Worm (Caenorhabditis elegans) whole organism, midembryonic: ENCODE results near the gene srz-54.

Experiments used
- T22C8.4 ChIP-seq: fragments of 200-800 bp; sonication (Bioruptor generic); IDR thresholded peaks from 2 replicates; pipeline ENCODE4 v1.3.6; 2022; ENCODE audit warnings: missing genetic modification characterization, missing compliant biosample characterization
- cog-1 ChIP-seq: sonication (generic microtip); optimal IDR thresholded peaks from 2 replicates; lab custom pipeline; 2016; ENCODE audit warnings: missing genetic modification characterization, missing compliant biosample characterization
- flt-1 ChIP-seq: fragments of 200-800 bp; sonication (Bioruptor generic); IDR thresholded peaks from 2 replicates; pipeline ENCODE4 v1.3.6; 2022; ENCODE audit warnings: missing genetic modification characterization, missing compliant biosample characterization
- klf-2 ChIP-seq: fragments of 200-800 bp; sonication (Bioruptor generic); conservative IDR thresholded peaks from 2 replicates; pipeline ENCODE4 v1.3.6; 2022; ENCODE audit warnings: missing genetic modification reagents, missing genetic modification characterization, missing compliant biosample characterization
- med-1 ChIP-seq: sonication (generic microtip); optimal IDR thresholded peaks from 2 replicates; lab custom pipeline; 2017; ENCODE audit warnings: missing genetic modification characterization, mild to moderate bottlenecking, missing compliant biosample characterization, antibody characterized with exemption, missing genetic modification reagents; ENCODE audit not compliant: insufficient read depth
- ref-1 ChIP-seq: fragments of 200-800 bp; sonication (Bioruptor generic); conservative IDR thresholded peaks from 2 replicates; pipeline ENCODE4 v1.3.6; 2022; ENCODE audit warnings: missing genetic modification reagents, missing genetic modification characterization, missing compliant biosample characterization
- tab-1 ChIP-seq: fragments of 200-800 bp; sonication (Bioruptor generic); IDR thresholded peaks from 2 replicates; pipeline ENCODE4 v1.3.6; 2022; ENCODE audit warnings: missing genetic modification characterization, missing compliant biosample characterization
- ztf-23 ChIP-seq: fragments of 200-800 bp; sonication (Bioruptor generic); IDR thresholded peaks from 2 replicates; pipeline ENCODE4 v1.3.6; 2022; ENCODE audit warnings: missing genetic modification reagents, missing genetic modification characterization, missing compliant biosample characterization
- ztf-29 ChIP-seq: fragments of 200-800 bp; sonication (Bioruptor generic); IDR thresholded peaks from 2 replicates; pipeline ENCODE4 v1.3.6; 2022; ENCODE audit warnings: missing genetic modification reagents, missing genetic modification characterization, missing compliant biosample characterization

- TF ChIP-seq T22C8.4 (GFP tag; lab: Robert Waterston, UW) (no peak), med-1 (GFP tag; lab: Kevin White, UChicago) (no peak), ref-1 (no peak), klf-2 (no peak), cog-1 (tag; lab: Kevin White, UChicago) (no peak), flt-1 (GFP tag; lab: Robert Waterston, UW) (no peak), ztf-23 (GFP tag; lab: Robert Waterston, UW) (no peak), ztf-29 (GFP tag; lab: Robert Waterston, UW) (no peak), tab-1 (GFP tag; lab: Robert Waterston, UW) (no peak)
Measured at ce11 chrV:17000635-17001034, 20.2 kb downstream of the srz-54 start.
